Worm (Caenorhabditis elegans): ENCODE results near the gene T05A12.4.

ce11 chrIV:6941101-6941500 is 53.4 kb downstream of the T05A12.4 start:
- TF ChIP-seq scrt-1 (GFP tag; IDR thresholded peaks at IDR 0.05): no peak
- TF ChIP-seq tbx-11 (GFP tag; IDR thresholded peaks at IDR 0.05): no peak
- TF ChIP-seq flt-1 (GFP tag; IDR thresholded peaks at IDR 0.05): no peak
- TF ChIP-seq hmbx-1 (tag; optimal IDR thresholded peaks at IDR 0.05): no peak
- no peak for TF ChIP-seq ets-7 (tag; optimal IDR thresholded peaks at IDR 0.05)
- no peak for TF ChIP-seq ceh-13 (GFP tag; optimal IDR thresholded peaks at IDR 0.05)
